Worm (Caenorhabditis elegans) whole organism, L1 larva: Measurements from ENCODE around the gene faah-2.
A peak's percentile ranks its signal among the peaks of the same experiment; 100 is the strongest.

Source experiments
- C16A3.4 ChIP-seq: fragments of 150-350 bp; optimal IDR thresholded peaks from 2 replicates; lab custom pipeline; 2014; ENCODE audit warnings: missing biosample characterization, missing genetic modification characterization
- C34B4.2 ChIP-seq: sonication (generic microtip); optimal IDR thresholded peaks from 2 replicates; lab custom pipeline; 2017; ENCODE audit warnings: mild to moderate bottlenecking, missing genetic modification characterization, missing compliant biosample characterization
- F16B12.6 ChIP-seq: fragments of 150-350 bp; optimal IDR thresholded peaks from 2 replicates; lab custom pipeline; 2014; ENCODE audit warnings: missing biosample characterization, missing genetic modification characterization
- aly-2 ChIP-seq: fragments of 150-350 bp; optimal IDR thresholded peaks from 2 replicates; lab custom pipeline; 2014; ENCODE audit warnings: missing biosample characterization, missing genetic modification characterization
- ama-1 ChIP-seq: fragments of 150-350 bp; optimal IDR thresholded peaks from 2 replicates; lab custom pipeline; 2014
- blmp-1 ChIP-seq: fragments of 150-350 bp; optimal IDR thresholded peaks from 2 replicates; lab custom pipeline; 2014; ENCODE audit warnings: missing biosample characterization, missing genetic modification characterization
- ceh-82 ChIP-seq, 3 experiments: fragments of 150-350 bp in 1 of 3; sonication (generic microtip) in 2 of 3; optimal IDR thresholded peaks; 2 replicates each; lab custom pipeline; 2014 to 2017; ENCODE audit warnings: missing biosample characterization in 3 of 3, missing genetic modification characterization in 3 of 3
- ces-1 ChIP-seq: fragments of 150-350 bp; optimal IDR thresholded peaks from 2 replicates; lab custom pipeline; 2014; ENCODE audit warnings: missing biosample characterization, missing genetic modification reagents, missing genetic modification characterization
- dpl-1 ChIP-seq, 3 experiments: fragments of 150-350 bp in 2 of 3; sonication (generic microtip) in 1 of 3; optimal IDR thresholded peaks; 2 replicates each; lab custom pipeline; 2014 to 2017; ENCODE audit warnings: missing biosample characterization in 3 of 3, missing genetic modification characterization in 3 of 3, missing genetic modification reagents in 3 of 3
- dsc-1 ChIP-seq: sonication (generic microtip); optimal IDR thresholded peaks from 2 replicates; lab custom pipeline; 2016; ENCODE audit warnings: mild to moderate bottlenecking, missing genetic modification characterization, missing compliant biosample characterization
- efl-1 ChIP-seq, 4 experiments: fragments of 150-350 bp; optimal IDR thresholded peaks in 3 of 4; peaks in 1 of 4; 1 replicate in 1 of 4; 2 replicates in 3 of 4; lab custom pipeline; 2014; ENCODE audit warnings: missing biosample characterization in 2 of 4, missing genetic modification characterization in 2 of 4, missing genetic modification reagents in 2 of 4
- ets-5 ChIP-seq: fragments of 200-800 bp; sonication (Bioruptor generic); IDR thresholded peaks from 2 replicates; pipeline ENCODE4 v1.3.6; 2022; ENCODE audit warnings: missing genetic modification characterization, missing compliant biosample characterization
- fkh-10 ChIP-seq: sonication (generic microtip); optimal IDR thresholded peaks from 2 replicates; lab custom pipeline; 2017; ENCODE audit warnings: missing biosample characterization, missing genetic modification reagents, missing genetic modification characterization
- hlh-4 ChIP-seq: sonication (generic microtip); optimal IDR thresholded peaks from 2 replicates; lab custom pipeline; 2016; ENCODE audit warnings: mild to moderate bottlenecking, missing genetic modification characterization, missing compliant biosample characterization
- irx-1 ChIP-seq: sonication (generic microtip); optimal IDR thresholded peaks from 2 replicates; lab custom pipeline; 2016; ENCODE audit warnings: missing genetic modification characterization, missing compliant biosample characterization
- lin-14 ChIP-seq: fragments of 200-800 bp; sonication (Bioruptor generic); optimal IDR thresholded peaks from 2 replicates; lab custom pipeline; 2018; ENCODE audit warnings: mild to moderate bottlenecking, missing genetic modification characterization, moderate library complexity, missing compliant biosample characterization
- lin-15B ChIP-seq: fragments of 150-350 bp; sonication (generic microtip); optimal IDR thresholded peaks from 3 replicates; lab custom pipeline; 2014; ENCODE audit warnings: missing biosample characterization, missing genetic modification characterization
- lin-35 ChIP-seq, 2 experiments: fragments of 150-350 bp; optimal IDR thresholded peaks; 2 replicates each; lab custom pipeline; 2014; ENCODE audit warnings: missing biosample characterization in 2 of 2, missing genetic modification characterization in 2 of 2, missing genetic modification reagents in 2 of 2
- lin-39 ChIP-seq: fragments of 150-350 bp; optimal IDR thresholded peaks from 2 replicates; lab custom pipeline; 2014; ENCODE audit warnings: missing biosample characterization, missing genetic modification reagents, missing genetic modification characterization
- lsy-2 ChIP-seq, 2 experiments: fragments of 150-350 bp; optimal IDR thresholded peaks; 2 replicates each; lab custom pipeline; 2014; ENCODE audit warnings: missing biosample characterization in 2 of 2, missing genetic modification characterization in 2 of 2
- mdl-1 ChIP-seq, 2 experiments: fragments of 150-350 bp; optimal IDR thresholded peaks; 2 replicates each; lab custom pipeline; 2014 to 2017; ENCODE audit warnings: missing biosample characterization in 2 of 2, missing genetic modification characterization in 2 of 2, inconsistent platforms in 1 of 2
- mep-1 ChIP-seq: fragments of 150-350 bp; optimal IDR thresholded peaks from 2 replicates; lab custom pipeline; 2014; ENCODE audit warnings: missing biosample characterization, missing genetic modification characterization
- nhr-11 ChIP-seq: fragments of 150-350 bp; optimal IDR thresholded peaks from 2 replicates; lab custom pipeline; 2014; ENCODE audit warnings: missing biosample characterization, missing genetic modification characterization
- nhr-20 ChIP-seq: sonication (generic microtip); optimal IDR thresholded peaks from 2 replicates; lab custom pipeline; 2016; ENCODE audit warnings: mild to moderate bottlenecking, missing genetic modification characterization, missing compliant biosample characterization
- nhr-28 ChIP-seq: fragments of 150-350 bp; optimal IDR thresholded peaks from 2 replicates; lab custom pipeline; 2014; ENCODE audit warnings: missing biosample characterization, missing genetic modification characterization
- nhr-47 ChIP-seq: sonication (generic microtip); optimal IDR thresholded peaks from 2 replicates; lab custom pipeline; 2016; ENCODE audit warnings: mild to moderate bottlenecking, missing genetic modification characterization, moderate library complexity, missing compliant biosample characterization
- nhr-76 ChIP-seq: sonication (generic microtip); optimal IDR thresholded peaks from 2 replicates; lab custom pipeline; 2017; ENCODE audit warnings: missing biosample characterization, missing genetic modification characterization
- nhr-77 ChIP-seq: fragments of 150-350 bp; optimal IDR thresholded peaks from 2 replicates; lab custom pipeline; 2014; ENCODE audit warnings: missing biosample characterization, missing genetic modification characterization
- nhr-84 ChIP-seq: sonication (generic microtip); optimal IDR thresholded peaks from 2 replicates; lab custom pipeline; 2017; ENCODE audit warnings: missing biosample characterization, missing genetic modification characterization
- nhr-85 ChIP-seq: sonication (generic microtip); peaks from one replicate; lab custom pipeline; 2016; ENCODE audit warnings: missing genetic modification characterization, inconsistent platforms, missing compliant biosample characterization
- nhr-90 ChIP-seq: sonication (generic microtip); optimal IDR thresholded peaks from 2 replicates; lab custom pipeline; 2016; ENCODE audit warnings: mild to moderate bottlenecking, missing genetic modification characterization, missing compliant biosample characterization; ENCODE audit not compliant: poor library complexity
- pag-3 ChIP-seq: sonication (generic microtip); optimal IDR thresholded peaks from 2 replicates; lab custom pipeline; 2017; ENCODE audit warnings: missing genetic modification characterization, mild to moderate bottlenecking, missing compliant biosample characterization, antibody characterized with exemption, borderline replicate concordance; ENCODE audit not compliant: insufficient read depth
- snpc-4 ChIP-seq: fragments of 150-350 bp; optimal IDR thresholded peaks from 2 replicates; lab custom pipeline; 2014; ENCODE audit warnings: missing biosample characterization, missing genetic modification characterization
- snu-23 ChIP-seq: sonication (generic microtip); optimal IDR thresholded peaks from 2 replicates; lab custom pipeline; 2016; ENCODE audit warnings: missing genetic modification characterization, missing compliant biosample characterization
- sox-4 ChIP-seq: sonication (generic microtip); optimal IDR thresholded peaks from 2 replicates; lab custom pipeline; 2016; ENCODE audit warnings: missing genetic modification characterization, missing compliant biosample characterization
- sptf-1 ChIP-seq: fragments of 150-350 bp; optimal IDR thresholded peaks from 2 replicates; lab custom pipeline; 2014; ENCODE audit warnings: missing biosample characterization, missing genetic modification characterization
- sup-37 ChIP-seq: fragments of 200-800 bp; sonication (Bioruptor generic); optimal IDR thresholded peaks from 2 replicates; lab custom pipeline; 2018; ENCODE audit warnings: mild to moderate bottlenecking, missing genetic modification characterization, missing compliant biosample characterization
- tbx-2 ChIP-seq: sonication (generic microtip); optimal IDR thresholded peaks from 2 replicates; lab custom pipeline; 2016; ENCODE audit warnings: missing genetic modification characterization, missing compliant biosample characterization
- tlp-1 ChIP-seq: fragments of 150-350 bp; optimal IDR thresholded peaks from 2 replicates; lab custom pipeline; 2014; ENCODE audit warnings: missing biosample characterization, missing genetic modification characterization
- unc-130 ChIP-seq: fragments of 150-350 bp; optimal IDR thresholded peaks from 2 replicates; lab custom pipeline; 2017; ENCODE audit warnings: missing biosample characterization, missing genetic modification characterization, inconsistent platforms
- unc-62 ChIP-seq: fragments of 150-350 bp; optimal IDR thresholded peaks from 2 replicates; lab custom pipeline; 2014; ENCODE audit warnings: missing biosample characterization, missing genetic modification reagents, missing genetic modification characterization
- unc-86 ChIP-seq: sonication (generic microtip); optimal IDR thresholded peaks from 2 replicates; lab custom pipeline; 2016; ENCODE audit warnings: missing genetic modification characterization, missing compliant biosample characterization
- unc-98 ChIP-seq: fragments of 200-800 bp; sonication (Bioruptor generic); IDR thresholded peaks from 2 replicates; pipeline ENCODE4 v1.3.6; 2022; ENCODE audit warnings: missing genetic modification characterization, missing compliant biosample characterization
- xbp-1 ChIP-seq: sonication (generic microtip); optimal IDR thresholded peaks from 2 replicates; lab custom pipeline; 2016; ENCODE audit warnings: missing genetic modification characterization, missing compliant biosample characterization

The faah-2 gene

DNA sequence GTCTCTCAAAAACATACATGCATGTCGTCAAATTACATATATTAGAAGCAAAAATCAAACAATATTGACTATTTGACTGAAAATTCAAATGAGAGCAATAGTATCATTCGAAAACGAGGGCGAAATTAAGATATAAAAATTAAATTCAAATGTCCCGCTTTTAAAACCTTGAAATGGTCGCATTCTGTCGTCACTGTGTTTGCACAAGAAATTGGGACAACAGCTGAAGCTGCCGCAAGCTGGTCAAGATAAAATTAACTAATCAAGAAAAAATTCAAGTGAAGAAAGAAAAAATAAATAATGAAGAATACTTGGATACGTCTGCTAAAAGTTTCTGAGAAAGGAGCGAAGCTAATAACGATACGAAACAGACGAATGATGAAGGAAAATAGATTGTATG lies 39.6 kb upstream of the faah-2 start (continued):
- TF ChIP-seq tbx-2 (no peak), aly-2 (tag; lab: Kevin White, UChicago) (no peak), unc-98 (GFP tag; lab: Robert Waterston, UW) (no peak)

DNA sequence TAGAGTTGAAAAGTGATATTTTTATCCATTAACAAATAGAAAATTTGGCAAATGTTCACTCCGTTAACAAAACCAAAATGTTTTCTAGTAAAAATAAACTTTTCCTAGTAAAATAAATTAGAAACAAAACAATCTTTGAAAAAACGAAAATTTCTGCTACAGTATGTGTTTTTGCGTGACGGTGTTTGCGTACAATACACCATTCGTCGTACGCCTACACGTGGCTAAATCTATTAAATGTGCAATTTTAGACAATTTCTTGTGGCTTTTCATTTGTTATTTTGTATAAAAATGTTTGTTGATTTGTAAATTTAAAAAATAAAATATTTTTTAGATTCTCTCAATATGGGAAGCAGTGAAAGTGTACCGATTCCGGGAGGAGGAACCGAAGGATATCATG lies 39.1 kb upstream of the faah-2 start, which contains the start of gene Y42H9AR.1:
TSS of gene Y42H9AR.1 (plus strand) at position 233 of the 400 bp plus-strand sequence.
- no peak for TF ChIP-seq dsc-1 (tag; lab: Kevin White, UChicago)
- peak in 1 of 2 experiments; percentile 42 for TF ChIP-seq lin-35 (GFP tag; optimal IDR thresholded peaks at IDR 0.05; lab: Kevin White, UChicago)
- no peak for TF ChIP-seq sptf-1
- TF ChIP-seq mep-1 (tag; lab: Kevin White, UChicago): peak; percentile 38
- TF ChIP-seq efl-1 (optimal IDR thresholded peaks at IDR 0.05; lab: Kevin White, UChicago): peak; percentile 18 to 40
- peak; percentile 45 to 77 for TF ChIP-seq efl-1 (GFP tag; optimal IDR thresholded peaks at IDR 0.05 in 1 of 2; lab: Kevin White, UChicago)
- TF ChIP-seq lin-14 (GFP tag; lab: Kevin White, UChicago): no peak
- no peak for TF ChIP-seq sup-37 (GFP tag; lab: Kevin White, UChicago)
- TF ChIP-seq nhr-20 (tag; lab: Kevin White, UChicago): peak; percentile 18
- peak in 2 of 3 experiments; percentile 12 to 46 for TF ChIP-seq dpl-1 (GFP tag; optimal IDR thresholded peaks at IDR 0.05; lab: Kevin White, UChicago)
- peak; percentile 16 for TF ChIP-seq sox-4
- TF ChIP-seq F16B12.6: peak; percentile 92
- no peak for TF ChIP-seq nhr-76 (tag; lab: Kevin White, UChicago)
- peak; percentile 49 for TF ChIP-seq xbp-1 (tag; lab: Kevin White, UChicago)
- no peak for TF ChIP-seq C16A3.4 (tag; lab: Kevin White, UChicago)
- TF ChIP-seq snu-23 (GFP tag; lab: Kevin White, UChicago): peak; percentile 2
- peak in 1 of 2 experiments; percentile 37 for TF ChIP-seq lsy-2 (tag; optimal IDR thresholded peaks at IDR 0.05; lab: Kevin White, UChicago)
- peak; percentile 15 for TF ChIP-seq nhr-47
- TF ChIP-seq ama-1: no peak
- TF ChIP-seq lin-15B: no peak
- TF ChIP-seq ces-1: no peak
- no peak for TF ChIP-seq hlh-4 (tag; lab: Kevin White, UChicago)
- no peak for TF ChIP-seq C34B4.2 (tag; lab: Kevin White, UChicago)
- TF ChIP-seq nhr-28 (tag; lab: Kevin White, UChicago): no peak
- peak in 1 of 2 experiments; percentile 61 for TF ChIP-seq mdl-1 (tag; optimal IDR thresholded peaks at IDR 0.05; lab: Kevin White, UChicago)
- no peak for TF ChIP-seq ceh-82 (tag; optimal IDR thresholded peaks at IDR 0.05; lab: Kevin White, UChicago)
- TF ChIP-seq unc-86: no peak
- no peak for TF ChIP-seq ets-5 (GFP tag; lab: Robert Waterston, UW)
- peak; percentile 11 for TF ChIP-seq blmp-1 (tag; lab: Kevin White, UChicago)
- TF ChIP-seq nhr-90 (tag; lab: Kevin White, UChicago): peak; percentile 0

DNA sequence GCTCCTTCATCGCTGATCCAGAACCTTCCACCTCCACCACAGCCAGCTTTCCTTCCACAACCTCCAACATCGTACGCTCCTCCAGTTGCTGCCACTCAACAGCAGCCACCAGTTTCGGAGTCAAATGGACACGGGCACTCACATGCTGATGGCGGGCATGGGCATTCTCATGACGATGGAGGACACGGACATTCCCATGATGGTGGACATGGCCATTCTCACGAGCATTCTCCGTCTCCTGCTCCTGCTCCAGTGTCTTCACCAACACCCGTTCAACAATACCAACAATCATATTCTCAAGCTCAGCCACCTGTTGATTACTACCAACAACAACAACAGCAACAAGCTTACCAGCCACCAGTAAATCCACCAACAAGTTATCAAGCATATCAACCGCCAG lies 37.7 kb upstream of the faah-2 start:
- TF ChIP-seq unc-62: no peak
- TF ChIP-seq unc-130 (tag; lab: Kevin White, UChicago): no peak
- no peak for TF ChIP-seq nhr-11 (tag; lab: Kevin White, UChicago)
- no peak for TF ChIP-seq lin-35 (GFP tag; optimal IDR thresholded peaks at IDR 0.05; lab: Kevin White, UChicago)
- TF ChIP-seq lin-39 (tag; lab: Kevin White, UChicago): no peak
- no peak for TF ChIP-seq tlp-1
- TF ChIP-seq pag-3 (tag; lab: Kevin White, UChicago): no peak
- no peak for TF ChIP-seq sox-4
- no peak for TF ChIP-seq nhr-84 (tag; lab: Kevin White, UChicago)
- TF ChIP-seq nhr-20 (tag; lab: Kevin White, UChicago): no peak
- TF ChIP-seq ces-1: no peak
- no peak for TF ChIP-seq nhr-77 (tag; lab: Kevin White, UChicago)
- TF ChIP-seq fkh-10: no peak
- no peak for TF ChIP-seq ceh-82 (tag; optimal IDR thresholded peaks at IDR 0.05; lab: Kevin White, UChicago)
- TF ChIP-seq snpc-4: no peak
- TF ChIP-seq nhr-85 (tag; lab: Kevin White, UChicago): no peak
- no peak for TF ChIP-seq irx-1 (tag; lab: Kevin White, UChicago)
- TF ChIP-seq C16A3.4 (tag; lab: Kevin White, UChicago): no peak
